Worm (Caenorhabditis elegans) whole organism, late embryonic: ENCODE measurements around the gene T07H3.8.
"Not testable (repeated sequence)": the region's sequence is repeated elsewhere in the genome, so short reads cannot be mapped to it uniquely, and the experiment has no call there.

Source experiments
- C08G9.2 ChIP-seq: sonication (generic microtip); optimal IDR thresholded peaks from 2 replicates; lab custom pipeline; 2016; ENCODE audit warnings: mild to moderate bottlenecking, missing genetic modification characterization, moderate library complexity, missing compliant biosample characterization
- F13H6.1 ChIP-seq: sonication (generic microtip); optimal IDR thresholded peaks from 2 replicates; lab custom pipeline; 2016; ENCODE audit warnings: missing genetic modification characterization, missing compliant biosample characterization
- K09A11.1 ChIP-seq: sonication (generic microtip); optimal IDR thresholded peaks from 2 replicates; lab custom pipeline; 2017; ENCODE audit warnings: antibody characterized with exemption, mild to moderate bottlenecking, missing genetic modification characterization, missing compliant biosample characterization; ENCODE audit not compliant: insufficient read depth
- ahr-1 ChIP-seq: sonication (generic microtip); optimal IDR thresholded peaks from 2 replicates; lab custom pipeline; 2016; ENCODE audit warnings: missing genetic modification characterization, missing compliant biosample characterization
- ceh-14 ChIP-seq: sonication (generic microtip); optimal IDR thresholded peaks from 2 replicates; lab custom pipeline; 2016; ENCODE audit warnings: missing genotype, missing genetic modification characterization, missing compliant biosample characterization
- ceh-18 ChIP-seq: sonication (generic microtip); optimal IDR thresholded peaks from 2 replicates; lab custom pipeline; 2016; ENCODE audit warnings: missing genetic modification characterization, missing compliant biosample characterization
- ceh-19 ChIP-seq: fragments of 200-800 bp; sonication (Bioruptor generic); optimal IDR thresholded peaks from 2 replicates; lab custom pipeline; 2018; ENCODE audit warnings: mild to moderate bottlenecking, missing genetic modification characterization, missing compliant biosample characterization
- ceh-2 ChIP-seq: sonication (generic microtip); optimal IDR thresholded peaks from 2 replicates; lab custom pipeline; 2016; ENCODE audit warnings: missing genotype, missing genetic modification characterization, missing compliant biosample characterization
- ceh-9 ChIP-seq: sonication (generic microtip); optimal IDR thresholded peaks from 2 replicates; lab custom pipeline; 2016; ENCODE audit warnings: mild to moderate bottlenecking, missing genetic modification characterization, inconsistent platforms, missing compliant biosample characterization
- che-1 ChIP-seq: sonication (generic microtip); optimal IDR thresholded peaks from 2 replicates; lab custom pipeline; 2016; ENCODE audit warnings: mild to moderate bottlenecking, missing genetic modification characterization, missing compliant biosample characterization
- elt-4 ChIP-seq: sonication (generic microtip); optimal IDR thresholded peaks from 2 replicates; lab custom pipeline; 2016; ENCODE audit warnings: missing genetic modification characterization, missing compliant biosample characterization
- fkh-6 ChIP-seq: sonication (generic microtip); optimal IDR thresholded peaks from 2 replicates; lab custom pipeline; 2016; ENCODE audit warnings: missing genetic modification characterization, missing compliant biosample characterization
- hlh-15 ChIP-seq: sonication (generic microtip); optimal IDR thresholded peaks from 2 replicates; lab custom pipeline; 2016; ENCODE audit warnings: missing genetic modification characterization, missing compliant biosample characterization
- hlh-8 ChIP-seq: sonication (generic microtip); optimal IDR thresholded peaks from 2 replicates; lab custom pipeline; 2016; ENCODE audit warnings: missing genotype, missing genetic modification characterization, missing compliant biosample characterization
- pag-3 ChIP-seq: sonication (generic microtip); optimal IDR thresholded peaks from 2 replicates; lab custom pipeline; 2016; ENCODE audit warnings: missing compliant biosample characterization, missing genetic modification characterization, borderline replicate concordance
- pha-4 ChIP-seq: fragments of 150-350 bp; optimal IDR thresholded peaks from 2 replicates; lab custom pipeline; 2018; ENCODE audit warnings: missing biosample characterization, missing genetic modification reagents, missing genetic modification characterization
- ref-2 ChIP-seq: sonication (generic microtip); optimal IDR thresholded peaks from 2 replicates; lab custom pipeline; 2016; ENCODE audit warnings: missing genetic modification characterization, missing compliant biosample characterization
- rnt-1 ChIP-seq: sonication (generic microtip); optimal IDR thresholded peaks from 2 replicates; lab custom pipeline; 2016; ENCODE audit warnings: missing genetic modification characterization, missing compliant biosample characterization

The T07H3.8 gene

ce11 chrII:1635969-1636368 lies 49.6 kb downstream of the T07H3.8 start:
- TF ChIP-seq K09A11.1 (tag; lab: Kevin White, UChicago) = no peak
- no peak for TF ChIP-seq ceh-9
- no peak for TF ChIP-seq ceh-14
- no peak for TF ChIP-seq hlh-8 (tag; lab: Kevin White, UChicago)
- TF ChIP-seq fkh-6 (tag; lab: Kevin White, UChicago) = no peak
- TF ChIP-seq ref-2 (tag; lab: Kevin White, UChicago) = no peak
- no peak for TF ChIP-seq ceh-2 (tag; lab: Kevin White, UChicago)
- no peak for TF ChIP-seq ahr-1 (tag; lab: Kevin White, UChicago)
- TF ChIP-seq pha-4 (tag; lab: Kevin White, UChicago) = no peak
- no peak for TF ChIP-seq C08G9.2 (tag; lab: Kevin White, UChicago)
- no peak for TF ChIP-seq ceh-19 (GFP tag; lab: Kevin White, UChicago)
- TF ChIP-seq che-1 (tag; lab: Kevin White, UChicago) = no peak
- no peak for TF ChIP-seq ceh-18
- no peak for TF ChIP-seq pag-3 (tag; lab: Kevin White, UChicago)
- no peak for TF ChIP-seq F13H6.1 (tag; lab: Kevin White, UChicago)

- not testable (repeated sequence) for TF ChIP-seq rnt-1 (tag; lab: Kevin White, UChicago); hlh-15; elt-4 (tag; lab: Kevin White, UChicago)
Observed at ce11 chrII:1636392-1636791, 50.0 kb downstream of the T07H3.8 start, which contains the start of gene srg-20. srg-20 (plus strand) TSS chrII:1636692.
